Worm (Caenorhabditis elegans) whole organism, L2 larva: ENCODE measurements around the gene K04D7.6.

Source experiments
- C34F6.9 ChIP-seq: fragments of 150-350 bp; optimal IDR thresholded peaks from 2 replicates; lab custom pipeline; 2014; ENCODE audit warnings: missing biosample characterization, missing genetic modification characterization
- F13H6.1 ChIP-seq: sonication (generic microtip); optimal IDR thresholded peaks from 2 replicates; lab custom pipeline; 2016; ENCODE audit warnings: missing genetic modification characterization, missing compliant biosample characterization
- R02D3.7 ChIP-seq: fragments of 150-350 bp; optimal IDR thresholded peaks from 2 replicates; lab custom pipeline; 2014; ENCODE audit warnings: missing biosample characterization, missing genetic modification characterization
- Y55F3AM.14 ChIP-seq: fragments of 200-800 bp; sonication (Bioruptor generic); optimal IDR thresholded peaks from 2 replicates; lab custom pipeline; 2018; ENCODE audit warnings: mild to moderate bottlenecking, missing genetic modification characterization, missing compliant biosample characterization
- ZK546.5 ChIP-seq: sonication (generic microtip); optimal IDR thresholded peaks from 2 replicates; lab custom pipeline; 2017; ENCODE audit warnings: missing biosample characterization, missing genetic modification characterization
- alr-1 ChIP-seq: fragments of 150-350 bp; optimal IDR thresholded peaks from 2 replicates; lab custom pipeline; 2014; ENCODE audit warnings: missing biosample characterization, missing genetic modification characterization
- aly-2 ChIP-seq: fragments of 150-350 bp; optimal IDR thresholded peaks from 2 replicates; lab custom pipeline; 2014; ENCODE audit warnings: missing biosample characterization, missing genetic modification characterization
- ama-1 ChIP-seq: fragments of 150-350 bp; optimal IDR thresholded peaks from 2 replicates; lab custom pipeline; 2018; ENCODE audit warnings: inconsistent platforms
- blmp-1 ChIP-seq: sonication (generic microtip); optimal IDR thresholded peaks from 2 replicates; lab custom pipeline; 2017; ENCODE audit warnings: missing genetic modification characterization, mild to moderate bottlenecking, missing compliant biosample characterization, antibody characterized with exemption, moderate library complexity; ENCODE audit not compliant: insufficient read depth
- ceh-82 ChIP-seq: fragments of 150-350 bp; optimal IDR thresholded peaks from 2 replicates; lab custom pipeline; 2014; ENCODE audit warnings: missing biosample characterization, missing genetic modification characterization
- crh-2 ChIP-seq: sonication (generic microtip); optimal IDR thresholded peaks from 2 replicates; lab custom pipeline; 2017; ENCODE audit warnings: missing biosample characterization, missing genetic modification characterization
- dmd-4 ChIP-seq: sonication (generic microtip); optimal IDR thresholded peaks from 2 replicates; lab custom pipeline; 2017; ENCODE audit warnings: missing biosample characterization, missing genetic modification characterization
- elt-1 ChIP-seq: fragments of 150-350 bp; optimal IDR thresholded peaks from 2 replicates; lab custom pipeline; 2014; ENCODE audit warnings: missing biosample characterization, missing genetic modification characterization
- elt-3 ChIP-seq: sonication (generic microtip); optimal IDR thresholded peaks from 2 replicates; lab custom pipeline; 2017; ENCODE audit warnings: missing biosample characterization, missing genetic modification characterization
- fos-1 ChIP-seq: fragments of 150-350 bp; optimal IDR thresholded peaks from 2 replicates; lab custom pipeline; 2014; ENCODE audit warnings: missing biosample characterization, missing genetic modification characterization
- gmeb-1 ChIP-seq: fragments of 150-350 bp; optimal IDR thresholded peaks from 2 replicates; lab custom pipeline; 2014; ENCODE audit warnings: missing biosample characterization, missing genetic modification characterization
- lin-11 ChIP-seq: fragments of 150-350 bp; sonication (generic microtip); optimal IDR thresholded peaks from 2 replicates; lab custom pipeline; 2014; ENCODE audit warnings: missing biosample characterization, missing genetic modification characterization, inconsistent platforms, mixed read lengths
- lin-13 ChIP-seq: fragments of 150-350 bp; optimal IDR thresholded peaks from 2 replicates; lab custom pipeline; 2014; ENCODE audit warnings: missing biosample characterization, missing genetic modification reagents, missing genetic modification characterization
- lsy-2 ChIP-seq, 2 experiments: fragments of 150-350 bp in 1 of 2; sonication (generic microtip) in 1 of 2; optimal IDR thresholded peaks; 2 replicates each; lab custom pipeline; 2014 to 2017; ENCODE audit warnings: missing biosample characterization in 2 of 2, missing genetic modification characterization in 2 of 2
- mab-5 ChIP-seq: fragments of 150-350 bp; optimal IDR thresholded peaks from 2 replicates; lab custom pipeline; 2014; ENCODE audit warnings: missing biosample characterization, missing genetic modification characterization
- mbf-1 ChIP-seq: sonication (generic microtip); optimal IDR thresholded peaks from 2 replicates; lab custom pipeline; 2017; ENCODE audit warnings: missing biosample characterization, missing genetic modification characterization
- mdl-1 ChIP-seq, 2 experiments: fragments of 150-350 bp in 1 of 2; sonication (generic microtip) in 1 of 2; optimal IDR thresholded peaks; 2 replicates each; lab custom pipeline; 2017; ENCODE audit warnings: missing biosample characterization in 2 of 2, missing genetic modification characterization in 2 of 2
- nhr-10 ChIP-seq: sonication (generic microtip); optimal IDR thresholded peaks from 2 replicates; lab custom pipeline; 2017; ENCODE audit warnings: missing biosample characterization, missing genetic modification characterization
- nhr-11 ChIP-seq: fragments of 150-350 bp; optimal IDR thresholded peaks from 2 replicates; lab custom pipeline; 2014; ENCODE audit warnings: missing biosample characterization, missing genetic modification characterization
- nhr-12 ChIP-seq: fragments of 150-350 bp; optimal IDR thresholded peaks from 2 replicates; lab custom pipeline; 2014; ENCODE audit warnings: missing biosample characterization, missing genetic modification characterization
- nhr-129 ChIP-seq: fragments of 150-350 bp; optimal IDR thresholded peaks from 2 replicates; lab custom pipeline; 2014; ENCODE audit warnings: missing biosample characterization, missing genetic modification characterization
- nhr-21 ChIP-seq: fragments of 150-350 bp; optimal IDR thresholded peaks from 2 replicates; lab custom pipeline; 2014; ENCODE audit warnings: missing biosample characterization, missing genetic modification characterization
- nhr-23 ChIP-seq: fragments of 150-350 bp; optimal IDR thresholded peaks from 2 replicates; lab custom pipeline; 2014; ENCODE audit warnings: missing biosample characterization, missing genetic modification reagents, missing genetic modification characterization
- nhr-237 ChIP-seq: fragments of 150-350 bp; optimal IDR thresholded peaks from 2 replicates; lab custom pipeline; 2014; ENCODE audit warnings: missing biosample characterization, missing genetic modification characterization
- nhr-25 ChIP-seq: fragments of 150-350 bp; sonication (generic microtip); optimal IDR thresholded peaks from 3 replicates; lab custom pipeline; 2014; ENCODE audit warnings: missing biosample characterization, missing genetic modification characterization
- nhr-77 ChIP-seq: fragments of 150-350 bp; optimal IDR thresholded peaks from 2 replicates; lab custom pipeline; 2014; ENCODE audit warnings: missing biosample characterization, missing genetic modification characterization
- peb-1 ChIP-seq: fragments of 150-350 bp; optimal IDR thresholded peaks from 2 replicates; lab custom pipeline; 2014; ENCODE audit warnings: missing biosample characterization, missing genetic modification characterization
- sem-4 ChIP-seq: fragments of 150-350 bp; optimal IDR thresholded peaks from 2 replicates; lab custom pipeline; 2014; ENCODE audit warnings: missing biosample characterization, missing genetic modification reagents, missing genetic modification characterization
- skn-1 ChIP-seq: sonication (generic microtip); optimal IDR thresholded peaks from 2 replicates; lab custom pipeline; 2017; ENCODE audit warnings: missing biosample characterization, missing genetic modification characterization
- sma-3 ChIP-seq: sonication (generic microtip); optimal IDR thresholded peaks from 2 replicates; lab custom pipeline; 2016; ENCODE audit warnings: missing genetic modification reagents, missing genetic modification characterization, missing compliant biosample characterization
- sma-9 ChIP-seq, 2 experiments: fragments of 150-350 bp in 1 of 2; sonication (generic microtip) in 1 of 2; optimal IDR thresholded peaks; 2 replicates each; lab custom pipeline; 2014 to 2016; ENCODE audit warnings: missing genetic modification characterization in 2 of 2, mild to moderate bottlenecking in 1 of 2, missing biosample characterization in 1 of 2, missing compliant biosample characterization in 1 of 2, missing genetic modification reagents in 1 of 2, moderate library complexity in 1 of 2
- snpc-4 ChIP-seq: fragments of 150-350 bp; optimal IDR thresholded peaks from 2 replicates; lab custom pipeline; 2014; ENCODE audit warnings: missing biosample characterization, missing genetic modification characterization
- unc-39 ChIP-seq: fragments of 150-350 bp; optimal IDR thresholded peaks from 2 replicates; lab custom pipeline; 2014; ENCODE audit warnings: missing biosample characterization, missing genetic modification characterization
- unc-55 ChIP-seq: fragments of 150-350 bp; sonication (generic microtip); optimal IDR thresholded peaks from 3 replicates; lab custom pipeline; 2014; ENCODE audit warnings: missing biosample characterization, missing genetic modification reagents, missing genetic modification characterization
- unc-62 ChIP-seq: fragments of 150-350 bp; optimal IDR thresholded peaks from 2 replicates; lab custom pipeline; 2014; ENCODE audit warnings: missing biosample characterization, missing genetic modification reagents, missing genetic modification characterization
- zag-1 ChIP-seq: fragments of 150-350 bp; optimal IDR thresholded peaks from 2 replicates; lab custom pipeline; 2014; ENCODE audit warnings: missing biosample characterization, missing genetic modification characterization
- ztf-1 ChIP-seq: fragments of 200-800 bp; sonication (Bioruptor generic); conservative IDR thresholded peaks from 2 replicates; pipeline ENCODE4 v1.3.6; 2022; ENCODE audit warnings: missing genetic modification characterization, missing compliant biosample characterization
- ztf-11 ChIP-seq: sonication (generic microtip); optimal IDR thresholded peaks from 2 replicates; lab custom pipeline; 2017; ENCODE audit warnings: missing biosample characterization, missing genetic modification characterization

The K04D7.6 gene

DNA sequence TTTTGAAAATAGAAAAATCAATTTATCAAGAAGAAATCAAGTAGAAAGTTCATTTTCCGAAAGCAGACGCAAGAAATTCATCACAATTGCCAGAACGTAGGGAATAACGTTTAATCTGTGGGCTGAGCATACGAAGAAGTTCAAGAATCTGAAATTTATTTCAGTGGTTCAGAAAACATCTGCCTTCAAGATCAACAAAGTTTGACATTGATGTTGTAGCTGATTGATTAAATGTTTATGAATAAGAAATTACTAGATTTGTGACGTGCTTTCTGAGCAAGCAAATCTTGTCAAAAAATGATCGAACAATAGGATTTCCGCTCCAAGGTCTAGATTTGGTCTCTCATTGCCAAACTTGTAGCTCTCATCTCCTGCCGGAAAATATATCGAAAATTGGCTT is at the start of gene K04D7.6:
Gene K04D7.6 (minus strand): TSS at position 101 of the 400 bp plus-strand sequence.
- TF ChIP-seq nhr-11 (tag; lab: Kevin White, UChicago) (no peak), nhr-129 (tag; lab: Kevin White, UChicago) (no peak), ztf-1 (GFP tag; lab: Robert Waterston, UW) (no peak), crh-2 (no peak), blmp-1 (tag; lab: Kevin White, UChicago) (no peak), snpc-4 (no peak), peb-1 (tag; lab: Kevin White, UChicago) (no peak), zag-1 (no peak)

DNA sequence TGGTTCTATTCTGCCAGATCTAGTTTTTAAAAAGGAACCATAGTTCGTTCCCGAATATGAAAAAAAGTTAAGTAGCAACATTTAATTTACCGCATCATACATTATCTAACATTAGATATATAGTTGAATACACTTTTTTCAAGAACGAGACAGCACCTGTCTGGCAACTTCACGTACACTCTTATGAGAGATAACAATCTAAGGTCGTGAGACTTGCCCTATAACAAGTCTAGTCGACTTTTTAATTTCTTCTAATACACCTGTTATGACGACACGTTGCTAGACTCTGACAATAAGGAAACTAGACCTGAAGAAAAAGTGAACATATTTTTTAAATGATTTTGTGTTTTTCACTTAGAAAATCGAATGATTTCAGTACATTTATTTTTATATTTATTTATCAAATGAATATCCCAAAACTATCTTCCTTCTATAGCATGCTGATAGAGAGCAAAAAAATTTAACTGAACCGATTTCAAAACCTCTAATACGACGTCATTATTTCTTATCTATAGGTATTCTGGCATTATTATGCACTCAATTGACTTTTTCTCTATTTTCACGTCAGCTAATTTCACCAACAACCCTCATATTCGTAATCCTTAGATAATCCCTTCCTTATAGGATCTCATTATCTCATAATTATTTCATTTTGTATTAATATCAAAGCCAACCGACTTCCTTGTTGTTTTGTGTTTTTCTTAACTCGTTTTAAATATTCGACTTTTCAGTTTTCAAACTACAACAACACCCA is 47.0 kb upstream of the K04D7.6 start:
- TF ChIP-seq lin-11 (tag; lab: Kevin White, UChicago): no peak
- no peak for TF ChIP-seq unc-62
- no peak for TF ChIP-seq dmd-4 (tag; lab: Kevin White, UChicago)
- no peak for TF ChIP-seq ztf-1 (GFP tag; lab: Robert Waterston, UW)
- TF ChIP-seq aly-2: no peak
- no peak for TF ChIP-seq lin-13
- peak; percentile 13 for TF ChIP-seq fos-1 (tag; lab: Kevin White, UChicago)
- no peak for TF ChIP-seq mbf-1 (tag; lab: Kevin White, UChicago)
- no peak for TF ChIP-seq ceh-82
- no peak for TF ChIP-seq F13H6.1 (tag; lab: Kevin White, UChicago)
- TF ChIP-seq blmp-1 (tag; lab: Kevin White, UChicago): no peak
- no peak for TF ChIP-seq mab-5 (tag; lab: Kevin White, UChicago)
- TF ChIP-seq sma-3: no peak
- no peak for TF ChIP-seq nhr-23 (tag; lab: Kevin White, UChicago)
- no peak for TF ChIP-seq Y55F3AM.14 (GFP tag; lab: Kevin White, UChicago)
- no peak for TF ChIP-seq elt-1 (tag; lab: Kevin White, UChicago)
- no peak for TF ChIP-seq zag-1
- no peak for TF ChIP-seq peb-1 (tag; lab: Kevin White, UChicago)
- peak; percentile 50 for TF ChIP-seq crh-2
- TF ChIP-seq gmeb-1 (tag; lab: Kevin White, UChicago): no peak
- peak; percentile 3 for TF ChIP-seq sma-9 (GFP tag; optimal IDR thresholded peaks at IDR 0.05; lab: Kevin White, UChicago)
- TF ChIP-seq sma-9 (tag; optimal IDR thresholded peaks at IDR 0.05; lab: Kevin White, UChicago): no peak
- peak in 1 of 2 experiments; percentile 8 for TF ChIP-seq lsy-2 (tag; optimal IDR thresholded peaks at IDR 0.05; lab: Kevin White, UChicago)
- no peak for TF ChIP-seq R02D3.7 (tag; lab: Kevin White, UChicago)
- no peak for TF ChIP-seq ama-1 (lab: Kevin White, UChicago)
- TF ChIP-seq C34F6.9 (tag; lab: Kevin White, UChicago): no peak
- no peak for TF ChIP-seq nhr-237 (tag; lab: Kevin White, UChicago)
- TF ChIP-seq nhr-21 (tag; lab: Kevin White, UChicago): no peak
- no peak for TF ChIP-seq nhr-10 (tag; lab: Kevin White, UChicago)
- TF ChIP-seq snpc-4: no peak

DNA sequence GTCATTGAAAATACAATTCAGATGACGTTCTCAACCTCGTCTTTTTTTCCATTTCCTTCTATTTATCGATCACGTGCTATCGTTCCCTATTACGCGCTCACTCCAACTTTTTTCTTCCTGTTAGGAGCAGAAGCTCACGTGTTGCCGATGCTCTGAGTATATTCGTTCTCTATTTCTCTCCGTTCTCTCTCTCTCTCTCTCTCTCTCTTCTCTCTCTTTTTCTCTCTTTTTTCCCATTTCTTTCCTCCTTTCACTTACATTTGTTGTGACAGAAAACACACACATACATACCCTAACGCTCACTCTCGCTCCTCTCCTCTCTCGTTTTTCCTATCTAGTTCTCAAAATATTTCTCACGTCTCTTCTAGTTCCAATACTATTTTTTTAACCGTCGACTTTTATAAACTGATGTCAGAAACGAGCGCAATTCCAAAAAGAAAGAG is 46.3 kb upstream of the K04D7.6 start:
- TF ChIP-seq nhr-21 (tag; lab: Kevin White, UChicago): peak; percentile 83
- peak; percentile 33 for TF ChIP-seq nhr-12 (tag; lab: Kevin White, UChicago)
- TF ChIP-seq lin-13: peak; percentile 56
- peak; percentile 32 for TF ChIP-seq snpc-4
- TF ChIP-seq nhr-77 (tag; lab: Kevin White, UChicago): no peak
- TF ChIP-seq mab-5 (tag; lab: Kevin White, UChicago): peak; percentile 75
- peak; percentile 87 for TF ChIP-seq sma-3
- no peak for TF ChIP-seq ztf-1 (GFP tag; lab: Robert Waterston, UW)
- TF ChIP-seq skn-1 (tag; lab: Kevin White, UChicago): peak; percentile 69
- peak; percentile 73 for TF ChIP-seq unc-62
- peak; percentile 97 for TF ChIP-seq sma-9 (GFP tag; optimal IDR thresholded peaks at IDR 0.05; lab: Kevin White, UChicago)
- no peak for TF ChIP-seq sma-9 (tag; optimal IDR thresholded peaks at IDR 0.05; lab: Kevin White, UChicago)
- TF ChIP-seq nhr-129 (tag; lab: Kevin White, UChicago): peak; percentile 96
- TF ChIP-seq elt-1 (tag; lab: Kevin White, UChicago): no peak
- no peak for TF ChIP-seq nhr-23 (tag; lab: Kevin White, UChicago)
- TF ChIP-seq Y55F3AM.14 (GFP tag; lab: Kevin White, UChicago): peak; percentile 52
- TF ChIP-seq sem-4 (tag; lab: Kevin White, UChicago): peak; percentile 81
- TF ChIP-seq nhr-237 (tag; lab: Kevin White, UChicago): no peak
- TF ChIP-seq nhr-10 (tag; lab: Kevin White, UChicago): peak; percentile 12
- peak; percentile 89 for TF ChIP-seq unc-55 (GFP tag; lab: Kevin White, UChicago)
- no peak for TF ChIP-seq ztf-11 (tag; lab: Kevin White, UChicago)
- TF ChIP-seq ZK546.5 (tag; lab: Kevin White, UChicago): no peak
- TF ChIP-seq mdl-1 (tag; optimal IDR thresholded peaks at IDR 0.05; lab: Kevin White, UChicago): peak; percentile 80 to 98
- peak; percentile 81 for TF ChIP-seq fos-1 (tag; lab: Kevin White, UChicago)
- peak; percentile 98 for TF ChIP-seq C34F6.9 (tag; lab: Kevin White, UChicago)
- TF ChIP-seq nhr-11 (tag; lab: Kevin White, UChicago): peak; percentile 31
- no peak for TF ChIP-seq aly-2
- TF ChIP-seq peb-1 (tag; lab: Kevin White, UChicago): no peak
- no peak for TF ChIP-seq lin-11 (tag; lab: Kevin White, UChicago)
- TF ChIP-seq elt-3 (tag; lab: Kevin White, UChicago): no peak
- TF ChIP-seq unc-39: no peak
- peak; percentile 38 for TF ChIP-seq ama-1 (lab: Kevin White, UChicago)
- TF ChIP-seq F13H6.1 (tag; lab: Kevin White, UChicago): peak; percentile 96
- peak; percentile 7 for TF ChIP-seq nhr-25 (tag; lab: Kevin White, UChicago)
- TF ChIP-seq alr-1: no peak
- no peak for TF ChIP-seq ceh-82
- peak; percentile 78 for TF ChIP-seq gmeb-1 (tag; lab: Kevin White, UChicago)
